Worm (Caenorhabditis elegans): ENCODE results near the gene clec-174.

DNA sequence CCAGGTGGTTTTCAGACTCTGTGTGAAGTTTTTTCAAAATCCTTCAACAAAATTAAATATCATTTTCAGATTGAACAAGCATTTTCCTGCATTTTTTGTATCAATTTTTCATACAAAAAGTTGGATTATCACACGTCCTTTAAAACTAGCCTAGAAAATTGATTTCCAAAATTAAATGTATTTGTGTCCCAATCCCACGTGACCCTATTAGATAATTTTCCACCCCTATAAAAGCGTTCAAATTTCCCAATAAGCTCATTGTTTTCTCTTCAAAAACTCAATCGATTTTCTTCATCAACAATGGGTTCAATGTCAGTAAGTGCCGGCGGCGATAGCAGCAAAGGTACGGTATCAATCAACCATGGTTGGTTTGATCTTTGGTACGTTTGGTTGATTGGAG is 27.0 kb downstream of the clec-174 start, which contains the start of gene F56D6.19:
- TF ChIP-seq egl-27 (tag; optimal IDR thresholded peaks at IDR 0.05) (no peak), pha-4 (GFP tag; IDR thresholded peaks at IDR 0.05) (no peak), pha-4 (tag; optimal IDR thresholded peaks at IDR 0.05) (no peak)
